Fruit fly (Drosophila melanogaster) whole organism: ENCODE results near the gene CG42404.
A peak's percentile ranks its signal among the peaks of the same experiment; 100 is the strongest.

Source experiments
- CG8478 ChIP-seq: fragments of >200 bp; optimal IDR thresholded peaks from 2 replicates; lab custom pipeline; 2018; ENCODE audit warnings: inconsistent platforms
- Dll ChIP-seq: fragments of >200 bp; optimal IDR thresholded peaks from 2 replicates; lab custom pipeline; 2017
- EcR ChIP-seq, 2 experiments: fragments of >200 bp; optimal IDR thresholded peaks; 2 replicates each; lab custom pipeline; 2017; ENCODE audit warnings: missing biosample characterization in 2 of 2, missing genetic modification characterization in 2 of 2, missing genetic modification reagents in 2 of 2
- pan ChIP-seq: fragments of >200 bp; optimal IDR thresholded peaks from 2 replicates; lab custom pipeline; 2017
- psq ChIP-seq: fragments of >200 bp; optimal IDR thresholded peaks from 2 replicates; lab custom pipeline; 2017
- usp ChIP-seq: fragments of >200 bp; optimal IDR thresholded peaks from 2 replicates; lab custom pipeline; 2017; ENCODE audit warnings: missing biosample characterization, missing genetic modification characterization, mixed read lengths

The CG42404 gene

DNA sequence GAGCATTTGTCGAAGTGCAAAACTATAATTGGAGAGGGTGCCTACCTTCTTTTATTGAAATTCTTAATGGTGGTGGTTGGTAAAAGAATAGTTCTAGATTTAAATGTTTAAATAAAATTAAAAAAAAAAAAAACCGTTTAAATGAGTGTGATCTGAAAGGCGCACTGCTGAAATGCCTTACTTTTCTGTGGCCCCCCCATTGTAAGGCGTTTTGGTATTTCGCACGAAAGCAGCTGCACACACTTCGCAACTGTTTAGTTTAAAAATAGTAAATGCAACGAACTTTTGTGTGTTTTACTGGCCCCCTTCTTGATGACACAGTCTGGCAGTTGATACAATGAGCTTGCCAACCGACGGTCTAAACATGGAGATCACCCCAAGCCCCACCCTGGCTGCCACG, 18.5 kb downstream of the CG42404 start, which contains the start of the genes CG14864 and Zip88E:
CG14864 (minus strand) TSS at position 113 of the 400 bp plus-strand sequence.
Zip88E (plus strand) TSS at position 237 of the 400 bp plus-strand sequence.
- TF ChIP-seq pan (lab: Kevin White, UChicago) (no peak), CG8478 (lab: Kevin White, UChicago) (no peak), EcR (GFP tag; optimal IDR thresholded peaks at IDR 0.05; lab: Kevin White, UChicago) (no peak), psq (lab: Kevin White, UChicago) (no peak), Dll (lab: Kevin White, UChicago) (no peak), usp (no peak)

DNA sequence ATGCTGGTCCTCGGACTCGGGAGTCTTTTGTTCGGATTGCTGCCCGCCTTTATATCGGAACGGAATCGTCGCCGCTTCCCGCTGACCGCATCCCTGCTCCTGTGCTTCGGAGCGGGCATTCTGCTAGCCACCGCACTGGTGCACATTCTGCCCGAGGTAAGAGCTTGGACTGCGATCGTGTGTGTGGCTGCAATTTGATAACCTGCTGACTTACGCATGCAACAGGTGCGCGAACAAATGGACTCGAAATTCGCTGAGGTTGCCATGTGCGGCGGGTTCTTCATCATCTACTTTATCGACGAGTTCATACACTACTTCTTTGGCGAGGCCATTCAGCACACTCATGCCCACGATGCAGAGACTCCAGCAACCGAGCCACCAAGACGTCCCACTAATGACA, 19.0 kb downstream of the CG42404 start:
- no peak for TF ChIP-seq Dll (lab: Kevin White, UChicago)

DNA sequence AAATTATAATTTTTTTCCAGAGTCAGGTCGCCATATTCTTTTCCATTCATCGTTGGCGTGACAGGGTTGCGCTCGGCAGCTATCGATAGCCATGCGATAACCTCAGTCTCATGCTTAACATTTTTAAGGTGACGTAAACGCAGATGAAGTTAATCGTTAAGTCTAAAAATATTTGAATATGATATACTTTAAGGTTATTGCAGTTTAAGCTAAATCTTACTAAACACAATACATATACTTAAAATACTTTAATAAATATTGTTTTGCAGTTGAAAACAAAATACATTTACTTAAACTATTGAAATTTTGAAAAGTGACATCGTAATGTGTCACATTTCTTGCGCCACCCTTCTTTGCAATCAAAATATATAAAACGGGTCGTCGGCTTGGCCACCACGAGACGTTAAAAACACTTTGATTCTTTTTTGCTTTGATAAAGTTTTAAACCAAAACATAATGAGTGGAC, 25.3 kb downstream of the CG42404 start, which contains the start of the genes Cp190 and CG4338:
Cp190 (minus strand) TSS at position 84 of the 466 bp plus-strand sequence.
CG4338 (plus strand) TSS at position 365 of the 466 bp plus-strand sequence.
- no peak for TF ChIP-seq pan (lab: Kevin White, UChicago)
- no peak for TF ChIP-seq usp
- no peak for TF ChIP-seq CG8478 (lab: Kevin White, UChicago)

DNA sequence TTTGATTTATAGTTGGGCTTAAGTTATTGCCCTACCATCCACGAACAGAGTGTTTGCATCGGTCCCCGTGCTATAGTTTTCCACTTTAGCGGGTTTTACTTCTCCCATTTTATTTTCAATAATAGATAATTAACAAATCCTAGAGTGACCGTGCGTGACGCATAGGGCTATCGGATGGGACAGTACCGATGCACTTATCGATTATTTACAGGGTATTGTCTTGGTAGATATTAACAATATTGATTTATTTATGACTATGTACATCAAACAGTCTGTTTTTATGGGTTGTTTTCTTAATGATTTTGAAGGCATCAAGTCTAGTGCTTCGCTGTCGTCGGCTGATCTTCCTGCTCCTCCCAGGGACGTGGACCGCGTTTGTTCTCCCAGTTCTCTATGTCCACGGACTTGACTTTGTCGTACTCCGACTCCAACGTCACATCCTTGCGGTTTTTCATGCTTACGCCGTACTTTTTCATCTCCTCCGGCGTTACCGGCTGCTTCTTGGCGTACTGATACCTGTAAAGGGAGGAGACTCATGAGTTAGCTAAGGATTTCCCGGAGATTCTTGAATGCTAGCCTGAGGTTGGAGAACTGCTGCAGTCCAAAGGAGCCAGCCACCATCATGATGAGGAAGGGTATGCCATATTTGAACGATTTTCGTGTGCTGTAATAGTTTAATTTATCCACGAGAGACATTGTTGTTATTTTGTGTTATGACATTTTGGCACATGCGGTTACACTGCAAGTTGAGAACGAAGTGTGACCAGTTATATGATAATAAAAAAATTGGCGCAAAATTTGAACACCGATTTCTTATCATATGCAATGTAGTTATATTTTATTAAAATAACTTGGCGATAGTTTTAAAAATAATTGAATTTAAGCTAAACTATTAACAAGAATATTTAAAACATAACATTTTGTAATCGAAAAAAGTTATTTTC, 28.3 kb downstream of the CG42404 start, which contains the start of the genes MRG15 and Tm1:
MRG15 (minus strand) TSS at position 184 of the 944 bp plus-strand sequence.
Tm1 (plus strand) TSS at position 295 of the 944 bp plus-strand sequence.
- TF ChIP-seq pan (lab: Kevin White, UChicago) (peak; percentile 77), psq (lab: Kevin White, UChicago) (no peak)

DNA sequence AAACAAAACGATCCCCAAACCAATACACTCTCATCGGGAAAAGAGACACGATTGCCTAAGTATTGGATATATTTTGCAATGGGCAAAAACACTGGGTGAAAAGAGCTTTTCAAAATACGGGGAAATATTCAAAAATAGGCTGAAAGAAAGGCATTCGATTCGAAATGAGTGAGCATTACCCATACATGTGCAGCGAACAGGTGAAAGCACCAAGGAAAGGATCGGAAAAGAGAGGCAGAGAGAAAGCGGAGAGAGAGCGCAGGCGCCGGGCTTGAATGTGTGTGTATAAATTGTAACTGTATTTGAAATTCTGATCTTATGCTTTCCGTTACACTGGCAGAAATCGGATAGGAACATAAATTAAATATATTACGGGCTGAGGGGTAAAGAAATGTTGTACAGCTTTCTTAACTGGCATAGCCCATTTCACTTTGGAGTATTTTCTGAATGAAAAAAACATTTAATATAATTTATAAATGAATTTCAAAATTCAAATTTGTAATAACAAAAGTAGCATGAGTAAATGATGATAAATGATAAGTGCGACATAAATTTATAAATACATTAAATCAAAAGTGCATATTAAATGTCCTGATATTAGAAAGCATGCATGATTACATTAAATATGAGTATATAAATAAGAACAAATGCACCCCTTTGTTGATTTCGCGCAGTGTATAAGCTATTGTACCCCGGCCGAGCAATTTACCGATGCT, 30.9 kb downstream of the CG42404 start:
- TF ChIP-seq CG8478 (lab: Kevin White, UChicago) (no peak), Dll (lab: Kevin White, UChicago) (no peak), pan (lab: Kevin White, UChicago) (no peak), EcR (GFP tag; optimal IDR thresholded peaks at IDR 0.05; lab: Kevin White, UChicago) (no peak), usp (no peak), psq (lab: Kevin White, UChicago) (no peak)

DNA sequence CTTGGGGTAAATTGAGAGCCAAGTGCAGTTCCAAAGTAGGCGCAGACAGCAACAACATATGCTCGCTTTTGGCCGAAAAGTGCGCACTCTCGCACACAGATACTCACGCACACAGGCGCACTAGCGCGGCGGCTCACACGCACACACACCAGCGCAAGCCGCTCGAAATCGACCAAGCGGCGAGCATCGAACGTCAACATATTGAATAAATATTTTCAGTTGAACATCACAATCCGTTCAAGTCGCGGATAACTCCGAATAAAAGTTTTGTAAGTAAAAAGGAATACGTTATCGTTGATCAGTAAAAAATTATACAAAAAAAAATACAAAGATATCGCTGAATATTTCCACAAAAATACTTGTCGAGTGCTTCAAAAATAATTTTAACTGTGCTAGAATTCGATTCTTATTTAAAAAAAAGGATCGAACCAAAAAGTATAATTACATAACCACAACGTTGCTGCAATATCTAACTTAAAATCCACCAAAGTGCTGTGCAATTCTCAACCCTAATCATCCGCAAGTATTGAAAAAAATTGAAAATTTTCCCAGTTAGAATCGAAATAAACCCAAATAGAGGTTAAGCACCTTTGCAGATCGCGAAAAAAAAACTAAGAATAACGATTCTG, 31.6 kb downstream of the CG42404 start:
- TF ChIP-seq Dll (lab: Kevin White, UChicago) (no peak), CG8478 (lab: Kevin White, UChicago) (no peak), psq (lab: Kevin White, UChicago) (no peak), EcR (GFP tag; optimal IDR thresholded peaks at IDR 0.05; lab: Kevin White, UChicago) (no peak)

DNA sequence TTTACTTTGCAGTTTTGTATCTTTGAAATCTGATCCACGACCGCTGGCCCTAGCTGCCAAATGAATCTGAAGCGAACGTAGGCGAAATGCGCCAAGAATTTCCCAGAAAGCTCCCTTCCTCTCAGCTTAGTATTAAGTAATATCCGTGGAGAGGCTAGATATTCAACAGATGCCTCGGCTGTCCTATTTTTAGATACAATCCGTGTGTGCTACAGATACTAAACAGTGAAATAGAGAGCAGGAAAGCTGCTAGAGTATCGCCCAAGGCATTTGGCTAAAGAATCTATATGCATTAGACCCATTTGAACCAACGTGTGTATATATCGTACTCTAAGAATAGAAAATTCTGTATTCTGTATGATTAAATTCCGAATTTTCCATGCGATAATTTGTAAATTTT, 32.4 kb downstream of the CG42404 start:
- no peak for TF ChIP-seq CG8478 (lab: Kevin White, UChicago)
- no peak for TF ChIP-seq Dll (lab: Kevin White, UChicago)
- no peak for TF ChIP-seq psq (lab: Kevin White, UChicago)
- TF ChIP-seq usp = no peak
- no peak for TF ChIP-seq EcR (GFP tag; optimal IDR thresholded peaks at IDR 0.05; lab: Kevin White, UChicago)

DNA sequence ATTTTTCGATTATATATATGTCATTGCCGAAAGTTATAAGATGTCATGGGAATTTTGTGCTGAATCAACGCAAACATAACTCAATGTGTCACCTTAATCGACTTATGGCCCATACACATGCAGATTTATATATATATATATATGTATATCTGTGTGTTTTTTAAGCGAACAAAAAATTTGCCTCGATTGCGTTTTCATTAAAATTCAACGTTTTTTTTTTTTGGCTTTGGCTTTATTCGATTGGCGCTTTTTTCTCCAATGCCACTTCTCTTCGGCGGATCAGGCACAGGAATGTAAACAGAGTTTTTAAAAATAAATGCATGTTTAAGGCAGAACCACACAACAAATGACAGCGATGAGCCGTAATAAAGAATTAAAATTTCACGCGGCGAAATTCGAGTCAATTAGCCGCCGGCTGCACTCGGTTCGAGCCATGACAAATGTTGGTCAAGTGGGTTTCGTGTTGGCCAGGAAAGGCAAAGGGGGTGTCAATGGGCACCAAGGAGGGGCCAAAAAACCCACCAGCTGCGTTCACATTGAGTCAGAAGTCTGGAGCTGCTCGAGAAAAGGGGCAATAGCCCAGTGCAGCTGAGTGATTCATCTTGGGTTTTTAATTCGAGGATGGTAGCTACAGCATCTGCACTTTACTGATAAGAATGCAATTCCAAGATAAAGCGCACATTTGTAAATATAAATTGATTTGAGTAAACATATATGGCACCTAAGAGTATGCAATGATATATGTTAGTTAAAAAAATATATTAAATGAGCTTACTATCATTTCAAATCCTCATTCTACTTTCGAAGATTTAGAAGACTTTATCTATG, 33.3 kb downstream of the CG42404 start:
- no peak for TF ChIP-seq usp
- no peak for TF ChIP-seq EcR (GFP tag; optimal IDR thresholded peaks at IDR 0.05; lab: Kevin White, UChicago)
- TF ChIP-seq Dll (lab: Kevin White, UChicago) = no peak

DNA sequence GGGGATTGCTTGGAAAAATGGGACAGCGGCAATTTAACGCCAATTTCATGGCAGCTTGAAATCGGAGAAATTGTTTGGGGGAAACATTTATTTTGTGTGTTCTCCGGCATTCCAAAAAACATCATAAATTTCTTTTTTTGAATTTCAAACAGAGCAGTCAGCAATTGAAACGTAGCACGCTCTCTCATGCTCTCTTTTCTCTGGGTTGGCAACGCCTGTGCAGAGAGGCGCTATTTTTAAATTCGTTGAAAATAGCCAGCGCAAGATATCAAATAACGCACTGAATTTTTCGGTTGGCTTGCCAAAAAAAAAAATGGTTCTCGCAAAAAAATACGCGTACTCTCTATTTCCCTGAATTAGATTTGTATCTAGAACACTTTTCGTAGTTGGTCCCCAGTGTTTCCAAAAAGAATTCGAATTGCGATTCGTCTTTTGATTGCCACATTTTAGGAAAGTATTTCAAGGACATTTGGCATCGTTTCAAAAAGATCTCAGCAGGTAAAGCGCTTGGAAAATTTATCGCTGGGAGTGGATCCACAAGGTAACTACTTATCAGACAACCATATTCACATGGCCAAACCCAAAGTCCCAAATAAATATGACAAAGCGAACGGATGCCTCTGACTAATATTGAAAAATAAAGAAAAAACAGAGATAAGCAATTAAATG, 36.3 kb downstream of the CG42404 start:
- TF ChIP-seq EcR (GFP tag; optimal IDR thresholded peaks at IDR 0.05; lab: Kevin White, UChicago) (no peak), usp (no peak), Dll (lab: Kevin White, UChicago) (no peak), CG8478 (lab: Kevin White, UChicago) (no peak), pan (lab: Kevin White, UChicago) (no peak), psq (lab: Kevin White, UChicago) (no peak)

DNA sequence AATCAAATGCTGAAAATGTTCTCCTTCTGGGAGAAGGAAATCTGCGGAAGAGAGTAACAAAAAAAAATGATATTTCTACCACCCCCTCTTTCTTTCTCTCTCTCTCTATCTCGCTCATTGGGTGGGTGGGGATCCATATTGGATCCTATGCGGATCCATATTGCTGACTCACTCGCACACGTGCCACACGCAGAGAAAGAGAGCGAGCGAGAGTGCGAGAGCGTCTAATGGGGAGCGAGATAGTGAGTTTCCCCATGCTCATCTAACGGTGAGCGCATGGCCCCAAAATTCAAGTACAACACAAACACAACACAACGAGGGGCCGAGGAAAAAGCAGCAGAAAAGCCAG, 36.8 kb downstream of the CG42404 start:
- TF ChIP-seq psq (lab: Kevin White, UChicago) (no peak), pan (lab: Kevin White, UChicago) (no peak), CG8478 (lab: Kevin White, UChicago) (no peak), EcR (GFP tag; optimal IDR thresholded peaks at IDR 0.05; lab: Kevin White, UChicago) (no peak)
